Worm (Caenorhabditis elegans) whole organism, mixed stage, embryonic: ENCODE measurements around the gene F46B3.14.

Source experiments
- M03D4.4 ChIP-seq: sonication (generic microtip); optimal IDR thresholded peaks from 2 replicates; lab custom pipeline; 2017; ENCODE audit warnings: mild to moderate bottlenecking, missing genetic modification characterization, missing compliant biosample characterization
- bed-3 ChIP-seq: fragments of 200-800 bp; sonication (Bioruptor generic); optimal IDR thresholded peaks from 3 replicates; lab custom pipeline; 2018; ENCODE audit warnings: mild to moderate bottlenecking, missing genetic modification characterization, moderate library complexity, missing compliant biosample characterization
- blmp-1 ChIP-seq: fragments of 150-350 bp; optimal IDR thresholded peaks from 2 replicates; lab custom pipeline; 2014; ENCODE audit warnings: missing biosample characterization, missing genetic modification characterization
- ceh-39 ChIP-seq: fragments of 150-350 bp; optimal IDR thresholded peaks from 2 replicates; lab custom pipeline; 2014; ENCODE audit warnings: missing biosample characterization, missing genetic modification characterization
- ceh-43 ChIP-seq: fragments of 200-800 bp; sonication (Bioruptor generic); optimal IDR thresholded peaks from 2 replicates; lab custom pipeline; 2018; ENCODE audit warnings: mild to moderate bottlenecking, missing genetic modification characterization, moderate library complexity, missing compliant biosample characterization
- ceh-83 ChIP-seq: fragments of 200-800 bp; sonication (Bioruptor generic); optimal IDR thresholded peaks from 2 replicates; lab custom pipeline; 2018; ENCODE audit warnings: mild to moderate bottlenecking, missing genetic modification characterization, missing compliant biosample characterization
- ces-1 ChIP-seq: fragments of 150-350 bp; optimal IDR thresholded peaks from 2 replicates; lab custom pipeline; 2014; ENCODE audit warnings: missing biosample characterization, missing genetic modification reagents, missing genetic modification characterization
- cnd-1 ChIP-seq: fragments of 200-800 bp; sonication (Bioruptor generic); optimal IDR thresholded peaks from 2 replicates; lab custom pipeline; 2018; ENCODE audit warnings: mild to moderate bottlenecking, missing genetic modification characterization, missing compliant biosample characterization
- elt-1 ChIP-seq: sonication (generic microtip); optimal IDR thresholded peaks from 2 replicates; lab custom pipeline; 2017; ENCODE audit warnings: missing genetic modification characterization, mild to moderate bottlenecking, missing compliant biosample characterization, antibody characterized with exemption, moderate library complexity, borderline replicate concordance; ENCODE audit not compliant: insufficient read depth
- elt-3 ChIP-seq: fragments of 150-350 bp; optimal IDR thresholded peaks from 2 replicates; lab custom pipeline; 2014; ENCODE audit warnings: missing biosample characterization, missing genetic modification characterization
- flh-1 ChIP-seq: fragments of 200-800 bp; sonication (Bioruptor generic); optimal IDR thresholded peaks from 2 replicates; lab custom pipeline; 2018; ENCODE audit warnings: mild to moderate bottlenecking, missing genetic modification characterization, moderate library complexity, missing compliant biosample characterization
- ham-2 ChIP-seq: fragments of 200-800 bp; sonication (Bioruptor generic); optimal IDR thresholded peaks from 2 replicates; lab custom pipeline; 2018; ENCODE audit warnings: mild to moderate bottlenecking, missing genetic modification characterization, missing compliant biosample characterization
- hlh-1 ChIP-seq: fragments of 150-350 bp; optimal IDR thresholded peaks from 2 replicates; lab custom pipeline; 2014; ENCODE audit warnings: missing biosample characterization, missing genetic modification reagents, missing genetic modification characterization
- lin-13 ChIP-seq: fragments of 150-350 bp; optimal IDR thresholded peaks from 2 replicates; lab custom pipeline; 2014; ENCODE audit warnings: missing biosample characterization, missing genetic modification characterization
- lin-32 ChIP-seq: fragments of 200-800 bp; sonication (Bioruptor generic); optimal IDR thresholded peaks from 2 replicates; lab custom pipeline; 2018; ENCODE audit warnings: mild to moderate bottlenecking, missing genetic modification characterization, missing compliant biosample characterization
- lsy-2 ChIP-seq: fragments of 150-350 bp; optimal IDR thresholded peaks from 2 replicates; lab custom pipeline; 2014; ENCODE audit warnings: missing biosample characterization, missing genetic modification characterization
- mep-1 ChIP-seq: fragments of 150-350 bp; optimal IDR thresholded peaks from 2 replicates; lab custom pipeline; 2017; ENCODE audit warnings: missing biosample characterization, missing genetic modification reagents, missing genetic modification characterization, inconsistent platforms
- mls-2 ChIP-seq: sonication (generic microtip); optimal IDR thresholded peaks from 2 replicates; lab custom pipeline; 2016; ENCODE audit warnings: mild to moderate bottlenecking, missing genetic modification characterization, moderate library complexity, missing compliant biosample characterization
- nhr-12 ChIP-seq: fragments of 150-350 bp; optimal IDR thresholded peaks from 2 replicates; lab custom pipeline; 2014; ENCODE audit warnings: missing biosample characterization, missing genetic modification characterization
- nhr-2 ChIP-seq: fragments of 150-350 bp; optimal IDR thresholded peaks from 2 replicates; lab custom pipeline; 2014; ENCODE audit warnings: missing biosample characterization, missing genetic modification characterization
- nhr-237 ChIP-seq: fragments of 150-350 bp; optimal IDR thresholded peaks from 2 replicates; lab custom pipeline; 2014; ENCODE audit warnings: missing biosample characterization, missing genetic modification characterization
- nhr-28 ChIP-seq: fragments of 150-350 bp; optimal IDR thresholded peaks from 2 replicates; lab custom pipeline; 2014; ENCODE audit warnings: missing biosample characterization, missing genetic modification characterization
- nhr-76 ChIP-seq: sonication (generic microtip); optimal IDR thresholded peaks from 2 replicates; lab custom pipeline; 2017; ENCODE audit warnings: missing biosample characterization, missing genetic modification characterization
- pha-4 ChIP-seq: fragments of 150-350 bp; optimal IDR thresholded peaks from 2 replicates; lab custom pipeline; 2018; ENCODE audit warnings: missing biosample characterization, missing genetic modification reagents, missing genetic modification characterization
- sem-2 ChIP-seq: fragments of 200-800 bp; sonication (Bioruptor generic); optimal IDR thresholded peaks from 2 replicates; lab custom pipeline; 2018; ENCODE audit warnings: mild to moderate bottlenecking, missing genetic modification characterization, missing compliant biosample characterization
- snpc-4 ChIP-seq: fragments of 150-350 bp; optimal IDR thresholded peaks from 2 replicates; lab custom pipeline; 2014; ENCODE audit warnings: missing biosample characterization, missing genetic modification characterization
- sptf-1 ChIP-seq: sonication (generic microtip); optimal IDR thresholded peaks from 2 replicates; lab custom pipeline; 2017; ENCODE audit warnings: mild to moderate bottlenecking, missing genetic modification characterization, moderate library complexity, missing compliant biosample characterization
- tbx-8 ChIP-seq: fragments of 200-800 bp; sonication (Bioruptor generic); optimal IDR thresholded peaks from 2 replicates; lab custom pipeline; 2018; ENCODE audit warnings: mild to moderate bottlenecking, missing genetic modification characterization, moderate library complexity, missing compliant biosample characterization
- unc-120 ChIP-seq: sonication (generic microtip); optimal IDR thresholded peaks from 2 replicates; lab custom pipeline; 2017; ENCODE audit warnings: missing genetic modification characterization, missing compliant biosample characterization; ENCODE audit not compliant: poor library complexity, severe bottlenecking
- unc-39 ChIP-seq: fragments of 150-350 bp; optimal IDR thresholded peaks from 2 replicates; lab custom pipeline; 2014; ENCODE audit warnings: missing biosample characterization, missing genetic modification characterization
- zip-8 ChIP-seq: fragments of 150-350 bp; optimal IDR thresholded peaks from 2 replicates; lab custom pipeline; 2014; ENCODE audit warnings: missing biosample characterization, missing genetic modification characterization
- ztf-11 ChIP-seq: fragments of 150-350 bp; optimal IDR thresholded peaks from 2 replicates; lab custom pipeline; 2014; ENCODE audit warnings: missing biosample characterization, missing genetic modification characterization

The F46B3.14 gene

ce11 chrV:20626043-20626761, 5.0 kb downstream of the F46B3.14 start, which contains the start of the genes F46B3.9 and srz-18:
F46B3.9 (minus strand) TSS chrV:20626143.
srz-18 (plus strand) TSS chrV:20626711.
- TF ChIP-seq pha-4 (tag; lab: Kevin White, UChicago): no peak
- no peak for TF ChIP-seq elt-1
- no peak for TF ChIP-seq ztf-11 (tag; lab: Kevin White, UChicago)
- TF ChIP-seq unc-39 (tag; lab: Kevin White, UChicago): no peak
- no peak for TF ChIP-seq nhr-2
- no peak for TF ChIP-seq blmp-1 (tag; lab: Kevin White, UChicago)
- TF ChIP-seq hlh-1 (tag; lab: Kevin White, UChicago): no peak
- no peak for TF ChIP-seq elt-3 (tag; lab: Kevin White, UChicago)
- no peak for TF ChIP-seq bed-3
- TF ChIP-seq mls-2 (tag; lab: Kevin White, UChicago): no peak
- TF ChIP-seq ceh-83 (GFP tag; lab: Kevin White, UChicago): no peak
- TF ChIP-seq sem-2 (GFP tag; lab: Kevin White, UChicago): no peak

- TF ChIP-seq nhr-2: no peak
- TF ChIP-seq M03D4.4 (tag; lab: Kevin White, UChicago): no peak
- no peak for TF ChIP-seq mls-2 (tag; lab: Kevin White, UChicago)
- TF ChIP-seq mep-1 (tag; lab: Kevin White, UChicago): no peak
- TF ChIP-seq lsy-2: no peak
- TF ChIP-seq unc-39 (tag; lab: Kevin White, UChicago): no peak
Observed at ce11 chrV:20625260-20625659, 5.9 kb downstream of the F46B3.14 start.

DNA sequence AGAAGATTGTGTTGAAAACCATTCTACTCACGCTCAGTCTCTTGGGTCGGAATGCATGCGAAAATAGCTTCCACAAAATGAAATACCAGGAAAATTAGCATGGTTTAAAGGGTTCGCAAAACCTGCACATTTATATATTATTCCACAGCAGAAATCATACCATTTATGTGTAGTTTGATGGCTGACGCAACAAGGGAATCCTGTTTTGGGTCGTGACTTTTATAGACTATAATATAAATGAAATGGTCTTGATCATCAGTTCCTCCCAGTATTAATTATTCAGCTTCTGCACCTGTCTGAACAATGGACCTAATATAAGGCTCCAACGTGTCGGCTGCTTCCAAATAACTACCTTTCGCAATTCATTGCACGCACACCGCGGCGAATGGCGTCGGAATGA, 8.1 kb downstream of the F46B3.14 start, which contains the start of gene F46B3.8:
Gene F46B3.8 (minus strand): TSS at position 101 of the 400 bp plus-strand sequence.
- TF ChIP-seq ham-2 (GFP tag; lab: Kevin White, UChicago) (no peak), ztf-11 (tag; lab: Kevin White, UChicago) (no peak), bed-3 (no peak), ceh-39 (tag; lab: Kevin White, UChicago) (no peak), nhr-2 (no peak), nhr-76 (tag; lab: Kevin White, UChicago) (no peak), tbx-8 (GFP tag; lab: Kevin White, UChicago) (no peak), blmp-1 (tag; lab: Kevin White, UChicago) (no peak), nhr-28 (tag; lab: Kevin White, UChicago) (no peak), lsy-2 (no peak), pha-4 (tag; lab: Kevin White, UChicago) (no peak), M03D4.4 (tag; lab: Kevin White, UChicago) (no peak), elt-1 (no peak), lin-32 (no peak), flh-1 (GFP tag; lab: Kevin White, UChicago) (no peak), sptf-1 (tag; lab: Kevin White, UChicago) (no peak), unc-120 (tag; lab: Kevin White, UChicago) (no peak), cnd-1 (no peak)

- TF ChIP-seq nhr-76 (tag; lab: Kevin White, UChicago) (no peak), nhr-237 (tag; lab: Kevin White, UChicago) (no peak), ceh-43 (GFP tag; lab: Kevin White, UChicago) (no peak), unc-39 (tag; lab: Kevin White, UChicago) (no peak), ces-1 (GFP tag; lab: Kevin White, UChicago) (no peak), lin-32 (no peak), ztf-11 (tag; lab: Kevin White, UChicago) (no peak), tbx-8 (GFP tag; lab: Kevin White, UChicago) (no peak), blmp-1 (tag; lab: Kevin White, UChicago) (no peak)
Observed at ce11 chrV:20618632-20619031, 12.5 kb downstream of the F46B3.14 start, which contains the start of gene F46B3.7. F46B3.7 (minus strand) TSS chrV:20618732.

ce11 chrV:20609494-20609893, 21.7 kb downstream of the F46B3.14 start, which contains the start of gene grd-2:
grd-2 (plus strand) TSS chrV:20609794.
- no peak for TF ChIP-seq elt-1
- no peak for TF ChIP-seq snpc-4 (tag; lab: Kevin White, UChicago)
- TF ChIP-seq hlh-1 (tag; lab: Kevin White, UChicago): no peak
- TF ChIP-seq ces-1 (GFP tag; lab: Kevin White, UChicago): no peak
- no peak for TF ChIP-seq tbx-8 (GFP tag; lab: Kevin White, UChicago)
- TF ChIP-seq ceh-39 (tag; lab: Kevin White, UChicago): no peak
- TF ChIP-seq lin-13 (tag; lab: Kevin White, UChicago): no peak
- TF ChIP-seq nhr-12 (tag; lab: Kevin White, UChicago): no peak
- TF ChIP-seq lin-32: no peak
- no peak for TF ChIP-seq nhr-237 (tag; lab: Kevin White, UChicago)
- TF ChIP-seq unc-120 (tag; lab: Kevin White, UChicago): no peak
- TF ChIP-seq ceh-43 (GFP tag; lab: Kevin White, UChicago): no peak
- TF ChIP-seq ham-2 (GFP tag; lab: Kevin White, UChicago): no peak
- no peak for TF ChIP-seq unc-39 (tag; lab: Kevin White, UChicago)
- TF ChIP-seq zip-8 (tag; lab: Kevin White, UChicago): no peak
- TF ChIP-seq nhr-76 (tag; lab: Kevin White, UChicago): no peak
